Worm (Caenorhabditis elegans): ENCODE measurements around the gene fipr-4.
A peak's percentile ranks its signal among the peaks of the same experiment; 100 is the strongest.

The fipr-4 gene

ce11 chrV:10237959-10238444 lies 9.7 kb upstream of the fipr-4 start (continued):
- peak; percentile 27; the same call in 1 of the 2 replicates for TF ChIP-seq rcor-1 (GFP tag; IDR thresholded peaks at IDR 0.05)
- TF ChIP-seq ccch-3 (GFP tag; optimal IDR thresholded peaks at IDR 0.05), result no peak
- no peak for TF ChIP-seq cebp-2 (GFP tag; IDR thresholded peaks at IDR 0.05)
- TF ChIP-seq ets-4 (GFP tag; optimal IDR thresholded peaks at IDR 0.05), result no peak
- TF ChIP-seq zfh-2 (GFP tag; conservative IDR thresholded peaks at IDR 0.05), result no peak
- no peak for TF ChIP-seq F33H1.4 (GFP tag; IDR thresholded peaks at IDR 0.05)
- peak; percentile 54 for TF ChIP-seq fkh-3 (tag; optimal IDR thresholded peaks at IDR 0.05)
- TF ChIP-seq aptf-2 (GFP tag; conservative IDR thresholded peaks at IDR 0.05), result no peak
- no peak for TF ChIP-seq madf-10 (tag; optimal IDR thresholded peaks at IDR 0.05)
- TF ChIP-seq snpc-1.1 (tag; optimal IDR thresholded peaks at IDR 0.05; ENCODE audit: insufficient read depth), result no peak
- TF ChIP-seq cebp-1 (GFP tag; IDR thresholded peaks at IDR 0.05), result 0 out of 2 replicates have a peak, but pooled peaks have one; percentile 12
- peak; percentile 57 for TF ChIP-seq cebp-1 (tag; optimal IDR thresholded peaks at IDR 0.05)
- TF ChIP-seq lsl-1 (GFP tag; optimal IDR thresholded peaks at IDR 0.05), result no peak
- TF ChIP-seq ceh-91 (GFP tag; IDR thresholded peaks at IDR 0.05), result peak; percentile 14; the same call in 1 of the 2 replicates
- no peak for TF ChIP-seq T07F8.4 (tag; optimal IDR thresholded peaks at IDR 0.05)
- no peak for TF ChIP-seq Y67H2A.10 (GFP tag; conservative IDR thresholded peaks at IDR 0.05)
- TF ChIP-seq lag-1 (GFP tag; IDR thresholded peaks at IDR 0.05), result no peak
- peak; percentile 29; the same call in 1 of the 2 replicates for TF ChIP-seq hmg-1.2 (GFP tag; IDR thresholded peaks at IDR 0.05)
- no peak for TF ChIP-seq snpc-1.3 (tag; optimal IDR thresholded peaks at IDR 0.05; ENCODE audit: insufficient read depth)
- no peak for TF ChIP-seq egrh-3 (GFP tag; IDR thresholded peaks at IDR 0.05)
- TF ChIP-seq hsf-1 (GFP tag; IDR thresholded peaks at IDR 0.05), result 0 out of 2 replicates have a peak, but pooled peaks have one; percentile 63
- TF ChIP-seq C06A6.2 (GFP tag; conservative IDR thresholded peaks at IDR 0.05), result no peak
- TF ChIP-seq die-1 (tag; optimal IDR thresholded peaks at IDR 0.05), result peak; percentile 27
- peak; percentile 95 for TF ChIP-seq athp-1 (tag; optimal IDR thresholded peaks at IDR 0.05)
- TF ChIP-seq K12H6.12 (tag; optimal IDR thresholded peaks at IDR 0.05), result no peak
- TF ChIP-seq xnd-1 (tag; optimal IDR thresholded peaks at IDR 0.05), result peak; percentile 28
- no peak for TF ChIP-seq ztf-3 (GFP tag; optimal IDR thresholded peaks at IDR 0.05)
- TF ChIP-seq lsy-27 (tag; optimal IDR thresholded peaks at IDR 0.05; ENCODE audit: borderline replicate concordance, insufficient read depth), result no peak
- no peak for TF ChIP-seq ceh-27 (GFP tag; optimal IDR thresholded peaks at IDR 0.05)
- TF ChIP-seq dpl-1 (GFP tag; optimal IDR thresholded peaks at IDR 0.05), result no peak
- TF ChIP-seq ztf-26 (tag; optimal IDR thresholded peaks at IDR 0.05), result no peak
- no peak for TF ChIP-seq hmg-20 (GFP tag; IDR thresholded peaks at IDR 0.05)
- TF ChIP-seq lir-1 (GFP tag; conservative IDR thresholded peaks at IDR 0.05), result no peak
- peak; percentile 82 for TF ChIP-seq B0336.3 (GFP tag; IDR thresholded peaks at IDR 0.05)
- no peak for TF ChIP-seq ceh-40 (GFP tag; IDR thresholded peaks at IDR 0.05)
- TF ChIP-seq Y53G8AR.9 (GFP tag; conservative IDR thresholded peaks at IDR 0.05), result peak; percentile 75; the same call in 1 of the 2 replicates
- peak; percentile 82 for TF ChIP-seq nhr-27 (tag; optimal IDR thresholded peaks at IDR 0.05)
- TF ChIP-seq zim-3 (tag; optimal IDR thresholded peaks at IDR 0.05), result peak; percentile 4
- no peak for TF ChIP-seq aptf-3 (GFP tag; IDR thresholded peaks at IDR 0.05)
- TF ChIP-seq lin-26 (GFP tag; IDR thresholded peaks at IDR 0.05), result peak; percentile 64
- no peak for TF ChIP-seq snpc-3.4 (tag; optimal IDR thresholded peaks at IDR 0.05)
- TF ChIP-seq sptf-2 (GFP tag; optimal IDR thresholded peaks at IDR 0.05), result no peak
- no peak for TF ChIP-seq sdz-38 (tag; optimal IDR thresholded peaks at IDR 0.05)
- TF ChIP-seq F49E8.2 (tag; optimal IDR thresholded peaks at IDR 0.05; ENCODE audit: insufficient read depth), result peak; percentile 58
- no peak for TF ChIP-seq hlh-26 (GFP tag; conservative IDR thresholded peaks at IDR 0.05)
- TF ChIP-seq ceh-79 (tag; optimal IDR thresholded peaks at IDR 0.05), result peak; percentile 83
- no peak for TF ChIP-seq nhr-90 (tag; optimal IDR thresholded peaks at IDR 0.05)
- TF ChIP-seq pha-4 (tag; optimal IDR thresholded peaks at IDR 0.05), result no peak

Data from whole organism, young adult.